Worm (Caenorhabditis elegans) whole organism, L1 larva: ENCODE results near the gene gcp-2.2.

Experiments
- C04F5.9 ChIP-seq: sonication (generic microtip); optimal IDR thresholded peaks from 2 replicates; lab custom pipeline; 2016; ENCODE audit warnings: missing genetic modification characterization, missing compliant biosample characterization
- C34B4.2 ChIP-seq: sonication (generic microtip); optimal IDR thresholded peaks from 2 replicates; lab custom pipeline; 2017; ENCODE audit warnings: mild to moderate bottlenecking, missing genetic modification characterization, missing compliant biosample characterization
- Y116A8C.19 ChIP-seq: sonication (generic microtip); optimal IDR thresholded peaks from 2 replicates; lab custom pipeline; 2016; ENCODE audit warnings: missing compliant biosample characterization, missing genetic modification characterization, borderline replicate concordance
- aha-1 ChIP-seq: fragments of 150-350 bp; optimal IDR thresholded peaks from 2 replicates; lab custom pipeline; 2014; ENCODE audit warnings: missing biosample characterization, missing genetic modification characterization
- alr-1 ChIP-seq: fragments of 200-800 bp; sonication (Bioruptor generic); optimal IDR thresholded peaks from 2 replicates; lab custom pipeline; 2018; ENCODE audit warnings: borderline replicate concordance, mild to moderate bottlenecking, missing genetic modification characterization, missing compliant biosample characterization
- aly-2 ChIP-seq: fragments of 150-350 bp; optimal IDR thresholded peaks from 2 replicates; lab custom pipeline; 2014; ENCODE audit warnings: missing biosample characterization, missing genetic modification characterization
- ceh-63 ChIP-seq: fragments of 200-800 bp; sonication (Bioruptor generic); optimal IDR thresholded peaks from 2 replicates; lab custom pipeline; 2018; ENCODE audit warnings: mild to moderate bottlenecking, missing genetic modification characterization, missing compliant biosample characterization
- ceh-8 ChIP-seq: fragments of 200-800 bp; sonication (Bioruptor generic); optimal IDR thresholded peaks from 2 replicates; lab custom pipeline; 2018; ENCODE audit warnings: mild to moderate bottlenecking, missing genetic modification characterization, moderate library complexity, missing compliant biosample characterization
- ceh-82 ChIP-seq, 3 experiments: fragments of 150-350 bp in 1 of 3; sonication (generic microtip) in 2 of 3; optimal IDR thresholded peaks; 2 replicates each; lab custom pipeline; 2014 to 2017; ENCODE audit warnings: missing biosample characterization in 3 of 3, missing genetic modification characterization in 3 of 3
- dsc-1 ChIP-seq: sonication (generic microtip); optimal IDR thresholded peaks from 2 replicates; lab custom pipeline; 2016; ENCODE audit warnings: mild to moderate bottlenecking, missing genetic modification characterization, missing compliant biosample characterization
- efl-1 ChIP-seq, 4 experiments: fragments of 150-350 bp; optimal IDR thresholded peaks in 3 of 4; peaks in 1 of 4; 1 replicate in 1 of 4; 2 replicates in 3 of 4; lab custom pipeline; 2014; ENCODE audit warnings: missing biosample characterization in 2 of 4, missing genetic modification characterization in 2 of 4, missing genetic modification reagents in 2 of 4
- egl-27 ChIP-seq, 2 experiments: fragments of 150-350 bp in 1 of 2; sonication (generic microtip); optimal IDR thresholded peaks; 3 replicates each; lab custom pipeline; 2017 to 2018; ENCODE audit warnings: missing biosample characterization in 2 of 2, missing genetic modification characterization in 2 of 2, missing genetic modification reagents in 2 of 2
- elt-2 ChIP-seq: sonication (generic microtip); optimal IDR thresholded peaks from 2 replicates; lab custom pipeline; 2016; ENCODE audit warnings: missing genetic modification characterization, mild to moderate bottlenecking, inconsistent platforms, missing compliant biosample characterization, missing genetic modification reagents
- ets-5 ChIP-seq: fragments of 200-800 bp; sonication (Bioruptor generic); IDR thresholded peaks from 2 replicates; pipeline ENCODE4 v1.3.6; 2022; ENCODE audit warnings: missing genetic modification characterization, missing compliant biosample characterization
- fkh-10 ChIP-seq: sonication (generic microtip); optimal IDR thresholded peaks from 2 replicates; lab custom pipeline; 2017; ENCODE audit warnings: missing biosample characterization, missing genetic modification reagents, missing genetic modification characterization
- fkh-4 ChIP-seq: sonication (generic microtip); optimal IDR thresholded peaks from 2 replicates; lab custom pipeline; 2016; ENCODE audit warnings: missing compliant biosample characterization, missing genetic modification characterization, borderline replicate concordance
- fos-1 ChIP-seq: fragments of 150-350 bp; optimal IDR thresholded peaks from 2 replicates; lab custom pipeline; 2014; ENCODE audit warnings: missing biosample characterization, missing genetic modification characterization
- isw-1 ChIP-seq: fragments of 200-800 bp; sonication (Bioruptor generic); IDR thresholded peaks from 2 replicates; pipeline ENCODE4 v1.3.6; 2022; ENCODE audit warnings: missing genetic modification characterization, missing compliant biosample characterization
- lin-13 ChIP-seq: fragments of 150-350 bp; optimal IDR thresholded peaks from 2 replicates; lab custom pipeline; 2014; ENCODE audit warnings: missing biosample characterization, missing genetic modification reagents, missing genetic modification characterization
- lin-14 ChIP-seq: fragments of 200-800 bp; sonication (Bioruptor generic); optimal IDR thresholded peaks from 2 replicates; lab custom pipeline; 2018; ENCODE audit warnings: mild to moderate bottlenecking, missing genetic modification characterization, moderate library complexity, missing compliant biosample characterization
- lin-35 ChIP-seq, 2 experiments: fragments of 150-350 bp; optimal IDR thresholded peaks; 2 replicates each; lab custom pipeline; 2014; ENCODE audit warnings: missing biosample characterization in 2 of 2, missing genetic modification characterization in 2 of 2, missing genetic modification reagents in 2 of 2
- lin-39 ChIP-seq: fragments of 150-350 bp; optimal IDR thresholded peaks from 2 replicates; lab custom pipeline; 2014; ENCODE audit warnings: missing biosample characterization, missing genetic modification reagents, missing genetic modification characterization
- lsy-2 ChIP-seq, 2 experiments: fragments of 150-350 bp; optimal IDR thresholded peaks; 2 replicates each; lab custom pipeline; 2014; ENCODE audit warnings: missing biosample characterization in 2 of 2, missing genetic modification characterization in 2 of 2
- mdl-1 ChIP-seq, 2 experiments: fragments of 150-350 bp; optimal IDR thresholded peaks; 2 replicates each; lab custom pipeline; 2014 to 2017; ENCODE audit warnings: missing biosample characterization in 2 of 2, missing genetic modification characterization in 2 of 2, inconsistent platforms in 1 of 2
- nhr-12 ChIP-seq: sonication (generic microtip); optimal IDR thresholded peaks from 2 replicates; lab custom pipeline; 2017; ENCODE audit warnings: missing biosample characterization, missing genetic modification characterization
- nhr-71 ChIP-seq: sonication (generic microtip); optimal IDR thresholded peaks from 2 replicates; lab custom pipeline; 2016; ENCODE audit warnings: mild to moderate bottlenecking, missing genetic modification characterization, moderate library complexity, missing compliant biosample characterization
- nhr-76 ChIP-seq: sonication (generic microtip); optimal IDR thresholded peaks from 2 replicates; lab custom pipeline; 2017; ENCODE audit warnings: missing biosample characterization, missing genetic modification characterization
- nhr-77 ChIP-seq: fragments of 150-350 bp; optimal IDR thresholded peaks from 2 replicates; lab custom pipeline; 2014; ENCODE audit warnings: missing biosample characterization, missing genetic modification characterization
- nhr-90 ChIP-seq: sonication (generic microtip); optimal IDR thresholded peaks from 2 replicates; lab custom pipeline; 2016; ENCODE audit warnings: mild to moderate bottlenecking, missing genetic modification characterization, missing compliant biosample characterization; ENCODE audit not compliant: poor library complexity
- pag-3 ChIP-seq: sonication (generic microtip); optimal IDR thresholded peaks from 2 replicates; lab custom pipeline; 2017; ENCODE audit warnings: missing genetic modification characterization, mild to moderate bottlenecking, missing compliant biosample characterization, antibody characterized with exemption, borderline replicate concordance; ENCODE audit not compliant: insufficient read depth
- pqm-1 ChIP-seq: sonication (generic microtip); optimal IDR thresholded peaks from 3 replicates; lab custom pipeline; 2017; ENCODE audit warnings: missing biosample characterization, missing genetic modification characterization
- rnt-1 ChIP-seq: sonication (generic microtip); optimal IDR thresholded peaks from 2 replicates; lab custom pipeline; 2016; ENCODE audit warnings: mild to moderate bottlenecking, missing genetic modification characterization, moderate library complexity, missing compliant biosample characterization
- skn-1 ChIP-seq: fragments of 150-350 bp; optimal IDR thresholded peaks from 2 replicates; lab custom pipeline; 2014; ENCODE audit warnings: missing biosample characterization, missing genetic modification characterization
- snpc-4 ChIP-seq: fragments of 150-350 bp; optimal IDR thresholded peaks from 2 replicates; lab custom pipeline; 2014; ENCODE audit warnings: missing biosample characterization, missing genetic modification characterization
- snu-23 ChIP-seq: sonication (generic microtip); optimal IDR thresholded peaks from 2 replicates; lab custom pipeline; 2016; ENCODE audit warnings: missing genetic modification characterization, missing compliant biosample characterization
- swsn-7 ChIP-seq: sonication (generic microtip); optimal IDR thresholded peaks from 2 replicates; lab custom pipeline; 2016; ENCODE audit warnings: missing genetic modification characterization, missing compliant biosample characterization
- tbx-2 ChIP-seq: sonication (generic microtip); optimal IDR thresholded peaks from 2 replicates; lab custom pipeline; 2016; ENCODE audit warnings: missing genetic modification characterization, missing compliant biosample characterization
- tlp-1 ChIP-seq: fragments of 150-350 bp; optimal IDR thresholded peaks from 2 replicates; lab custom pipeline; 2014; ENCODE audit warnings: missing biosample characterization, missing genetic modification characterization
- unc-130 ChIP-seq: fragments of 150-350 bp; optimal IDR thresholded peaks from 2 replicates; lab custom pipeline; 2017; ENCODE audit warnings: missing biosample characterization, missing genetic modification characterization, inconsistent platforms
- unc-30 ChIP-seq: sonication (generic microtip); optimal IDR thresholded peaks from 2 replicates; lab custom pipeline; 2017; ENCODE audit warnings: missing biosample characterization, missing genetic modification characterization
- unc-86 ChIP-seq: sonication (generic microtip); optimal IDR thresholded peaks from 2 replicates; lab custom pipeline; 2016; ENCODE audit warnings: missing genetic modification characterization, missing compliant biosample characterization
- unc-98 ChIP-seq: fragments of 200-800 bp; sonication (Bioruptor generic); IDR thresholded peaks from 2 replicates; pipeline ENCODE4 v1.3.6; 2022; ENCODE audit warnings: missing genetic modification characterization, missing compliant biosample characterization
- vab-15 ChIP-seq: sonication (generic microtip); optimal IDR thresholded peaks from 2 replicates; lab custom pipeline; 2017; ENCODE audit warnings: missing genotype, mild to moderate bottlenecking, missing genetic modification characterization, missing compliant biosample characterization
- ztf-4 ChIP-seq: fragments of 150-350 bp; optimal IDR thresholded peaks from 2 replicates; lab custom pipeline; 2014; ENCODE audit warnings: missing biosample characterization, missing genetic modification characterization

Gene gcp-2.2

ce11 chrX:11517433-11517832, 20.1 kb upstream of the gcp-2.2 start:
- TF ChIP-seq rnt-1 (tag; lab: Kevin White, UChicago) (no peak), aha-1 (tag; lab: Kevin White, UChicago) (no peak), dsc-1 (no peak), lin-14 (no peak)

- TF ChIP-seq unc-86 (tag; lab: Kevin White, UChicago) (no peak), Y116A8C.19 (no peak), lin-13 (GFP tag; lab: Kevin White, UChicago) (no peak), lin-39 (tag; lab: Kevin White, UChicago) (no peak)
Observed at ce11 chrX:11518415-11518814, 19.1 kb upstream of the gcp-2.2 start.

- TF ChIP-seq unc-130 (tag; lab: Kevin White, UChicago) (no peak), unc-98 (no peak), nhr-90 (tag; lab: Kevin White, UChicago) (peak; percentile 3), vab-15 (no peak), lin-35 (GFP tag; optimal IDR thresholded peaks at IDR 0.05; lab: Kevin White, UChicago) (peak in 1 of 2 experiments; percentile 38), nhr-71 (tag; lab: Kevin White, UChicago) (peak; percentile 16), elt-2 (tag; lab: Kevin White, UChicago) (peak; percentile 85), nhr-12 (tag; lab: Kevin White, UChicago) (no peak), nhr-76 (tag; lab: Kevin White, UChicago) (no peak), lin-14 (peak; percentile 19), mdl-1 (tag; optimal IDR thresholded peaks at IDR 0.05; lab: Kevin White, UChicago) (peak in 1 of 2 experiments; percentile 16), fos-1 (tag; lab: Kevin White, UChicago) (no peak)
Observed at ce11 chrX:11519016-11519509, 18.5 kb upstream of the gcp-2.2 start, which contains the start of gene hpo-34. Gene hpo-34, minus strand, starts transcription at chrX:11519066.

- TF ChIP-seq efl-1 (optimal IDR thresholded peaks at IDR 0.05; lab: Kevin White, UChicago) = peak; percentile 44 to 47
- TF ChIP-seq efl-1 (GFP tag; optimal IDR thresholded peaks at IDR 0.05 in 1 of 2; lab: Kevin White, UChicago) = no peak
- no peak for TF ChIP-seq tlp-1
- peak; percentile 32 for TF ChIP-seq unc-86 (tag; lab: Kevin White, UChicago)
- TF ChIP-seq lsy-2 (tag; optimal IDR thresholded peaks at IDR 0.05; lab: Kevin White, UChicago) = no peak
- no peak for TF ChIP-seq alr-1 (tag; lab: Kevin White, UChicago)
- TF ChIP-seq ceh-82 (tag; optimal IDR thresholded peaks at IDR 0.05; lab: Kevin White, UChicago) = peak in 2 of 3 experiments; percentile 69 to 73
- TF ChIP-seq aly-2 (tag; lab: Kevin White, UChicago) = peak; percentile 29
- peak; percentile 70 for TF ChIP-seq rnt-1 (tag; lab: Kevin White, UChicago)
- TF ChIP-seq lin-14 = peak; percentile 84
- peak; percentile 87 for TF ChIP-seq snu-23 (GFP tag; lab: Kevin White, UChicago)
- TF ChIP-seq isw-1 (GFP tag; lab: Robert Waterston, UW) = no peak
- TF ChIP-seq ztf-4 (tag; lab: Kevin White, UChicago) = peak; percentile 70
- no peak for TF ChIP-seq snpc-4 (tag; lab: Kevin White, UChicago)
- no peak for TF ChIP-seq unc-30
- no peak for TF ChIP-seq pag-3
- peak; percentile 37 for TF ChIP-seq fkh-10 (GFP tag; lab: Kevin White, UChicago)
- TF ChIP-seq elt-2 (tag; lab: Kevin White, UChicago) = peak; percentile 30
- TF ChIP-seq fkh-4 = no peak
- TF ChIP-seq ceh-63 (GFP tag; lab: Kevin White, UChicago) = no peak
- TF ChIP-seq lin-39 (tag; lab: Kevin White, UChicago) = no peak
- TF ChIP-seq ets-5 (GFP tag; lab: Robert Waterston, UW) = no peak
- no peak for TF ChIP-seq C34B4.2 (tag; lab: Kevin White, UChicago)
- TF ChIP-seq skn-1 = peak; percentile 47
- peak; percentile 81 for TF ChIP-seq nhr-71 (tag; lab: Kevin White, UChicago)
- TF ChIP-seq nhr-77 (tag; lab: Kevin White, UChicago) = peak; percentile 85
- peak; percentile 68 for TF ChIP-seq swsn-7 (tag; lab: Kevin White, UChicago)
- no peak for TF ChIP-seq C04F5.9
- no peak for TF ChIP-seq egl-27 (tag; optimal IDR thresholded peaks at IDR 0.05; lab: Kevin White, UChicago)
- no peak for TF ChIP-seq nhr-12 (tag; lab: Kevin White, UChicago)
- no peak for TF ChIP-seq pqm-1 (tag; lab: Kevin White, UChicago)
- no peak for TF ChIP-seq tbx-2 (tag; lab: Kevin White, UChicago)
- no peak for TF ChIP-seq ceh-8 (GFP tag; lab: Kevin White, UChicago)
- peak; percentile 44 to 77 for TF ChIP-seq lin-35 (GFP tag; optimal IDR thresholded peaks at IDR 0.05; lab: Kevin White, UChicago)
Observed at ce11 chrX:11522058-11522757, 15.3 kb upstream of the gcp-2.2 start, which contains the start of gene sdc-2. Gene sdc-2, plus strand, starts transcription at chrX:11522707.
